Fruit fly (Drosophila melanogaster): ENCODE data around the gene Slbp.

The Slbp gene

dm6 chr3R:29112398-29113150 is 40.5 kb downstream of the Slbp start, which contains the start of the genes alpha-Man-Ib and Pdhb (continued):
- TF ChIP-seq CG15479 (GFP tag; optimal IDR thresholded peaks at IDR 0.05), result no peak
- peak; percentile 66 for TF ChIP-seq H2.0 (GFP tag; IDR thresholded peaks at IDR 0.05)
- TF ChIP-seq Antp (GFP tag; optimal IDR thresholded peaks at IDR 0.05), result peak; percentile 56
- TF ChIP-seq CG17912 (GFP tag; optimal IDR thresholded peaks at IDR 0.05), result peak; percentile 54
- peak; percentile 81 for TF ChIP-seq CG9727 (GFP tag; optimal IDR thresholded peaks at IDR 0.05)
- no peak for TF ChIP-seq NC2α (GFP tag; optimal IDR thresholded peaks at IDR 0.05)
- peak; percentile 95 for TF ChIP-seq sens (GFP tag)
- TF ChIP-seq CG15011 (GFP tag; optimal IDR thresholded peaks at IDR 0.05), result no peak
- peak; percentile 66; the same call in 1 of the 3 replicates for TF ChIP-seq knrl (GFP tag; IDR thresholded peaks at IDR 0.05; ENCODE audit: partially characterized antibody)
- TF ChIP-seq Hsf (GFP tag; optimal IDR thresholded peaks at IDR 0.05), result peak; percentile 61
- no peak for TF ChIP-seq D19A (tag; optimal IDR thresholded peaks at IDR 0.05)
- TF ChIP-seq crol (GFP tag; IDR thresholded peaks at IDR 0.05), result no peak
- peak; percentile 51 for TF ChIP-seq Dref (GFP tag; IDR thresholded peaks at IDR 0.05)
- TF ChIP-seq CG1024 (GFP tag; IDR thresholded peaks at IDR 0.05), result peak; percentile 48; the same call in 1 of the 2 replicates
- no peak for TF ChIP-seq h (optimal IDR thresholded peaks at IDR 0.05)
- TF ChIP-seq ara (GFP tag; IDR thresholded peaks at IDR 0.05), result no peak
- peak; percentile 52 for TF ChIP-seq CG4820 (GFP tag; optimal IDR thresholded peaks at IDR 0.05)
- peak; percentile 89 for TF ChIP-seq CG13775 (GFP tag; optimal IDR thresholded peaks at IDR 0.05)
- TF ChIP-seq yki (optimal IDR thresholded peaks at IDR 0.05), result no peak
- TF ChIP-seq CG31365 (tag; optimal IDR thresholded peaks at IDR 0.05), result no peak
- TF ChIP-seq YL-1 (GFP tag; optimal IDR thresholded peaks at IDR 0.05), result peak; percentile 67
- TF ChIP-seq CG9437 (GFP tag; optimal IDR thresholded peaks at IDR 0.05), result peak; percentile 80
- no peak for TF ChIP-seq CG12769 (tag; optimal IDR thresholded peaks at IDR 0.05)
- TF ChIP-seq CG6765 (GFP tag; optimal IDR thresholded peaks at IDR 0.05), result peak; percentile 24
- TF ChIP-seq Drgx (GFP tag; IDR thresholded peaks at IDR 0.05), result peak; percentile 45; the same call in 1 of the 2 replicates
- TF ChIP-seq hbn (GFP tag; IDR thresholded peaks at IDR 0.05; ENCODE audit: partially characterized antibody), result no peak
- peak; percentile 92 for TF ChIP-seq sd (tag; optimal IDR thresholded peaks at IDR 0.05)
- TF ChIP-seq tgo (GFP tag; IDR thresholded peaks at IDR 0.05), result peak; percentile 83
- no peak for TF ChIP-seq toy (GFP tag; IDR thresholded peaks at IDR 0.05)
- no peak for TF ChIP-seq bigmax (GFP tag; optimal IDR thresholded peaks at IDR 0.05)
- TF ChIP-seq CG12659 (GFP tag; optimal IDR thresholded peaks at IDR 0.05), result peak; percentile 92
- no peak for TF ChIP-seq CG7963 (GFP tag; IDR thresholded peaks at IDR 0.05; ENCODE audit: partially characterized antibody)
- TF ChIP-seq gro (GFP tag; optimal IDR thresholded peaks at IDR 0.05), result no peak
- TF ChIP-seq CG33557 (GFP tag; optimal IDR thresholded peaks at IDR 0.05), result peak; percentile 72
- peak; percentile 93 for TF ChIP-seq CG2116 (GFP tag; optimal IDR thresholded peaks at IDR 0.05)
- no peak for TF ChIP-seq ERR (GFP tag; optimal IDR thresholded peaks at IDR 0.05)
- 0 out of 2 replicates have a peak, but pooled peaks have one; percentile 38 for TF ChIP-seq unc-4 (GFP tag; IDR thresholded peaks at IDR 0.05; ENCODE audit: partially characterized antibody)
- peak; percentile 62 for TF ChIP-seq pum (GFP tag; optimal IDR thresholded peaks at IDR 0.05)
- TF ChIP-seq CG16815 (GFP tag; optimal IDR thresholded peaks at IDR 0.05), result peak; percentile 80

- TF ChIP-seq Vsx1 (GFP tag; optimal IDR thresholded peaks at IDR 0.05), result peak; percentile 99
- no peak for TF ChIP-seq sob (GFP tag; IDR thresholded peaks at IDR 0.05)
- TF ChIP-seq CG1602 (GFP tag; optimal IDR thresholded peaks at IDR 0.05), result no peak
- no peak for TF ChIP-seq CG2875 (GFP tag; optimal IDR thresholded peaks at IDR 0.05)
- TF ChIP-seq sens-2 (GFP tag; IDR thresholded peaks at IDR 0.05), result 0 out of 2 replicates have a peak, but pooled peaks have one; percentile 20
- 0 out of 3 replicates have a peak, but pooled peaks have one; percentile 19 for TF ChIP-seq ci (GFP tag; IDR thresholded peaks at IDR 0.05)
- peak; percentile 97 for TF ChIP-seq grn (GFP tag; optimal IDR thresholded peaks at IDR 0.05)
- no peak for TF ChIP-seq unc-4 (GFP tag; IDR thresholded peaks at IDR 0.05; ENCODE audit: partially characterized antibody)
- no peak for TF ChIP-seq jumu (GFP tag; optimal IDR thresholded peaks at IDR 0.05)
- TF ChIP-seq sug (tag; optimal IDR thresholded peaks at IDR 0.05), result peak; percentile 99
- peak; percentile 88 for TF ChIP-seq gro (GFP tag; optimal IDR thresholded peaks at IDR 0.05)
- TF ChIP-seq lmd (GFP tag; IDR thresholded peaks at IDR 0.05), result no peak
- TF ChIP-seq CG17328 (GFP tag; IDR thresholded peaks at IDR 0.05), result no peak
- TF ChIP-seq CG11695 (GFP tag; IDR thresholded peaks at IDR 0.05), result no peak
- TF ChIP-seq CG9932 (GFP tag; IDR thresholded peaks at IDR 0.05), result no peak
- TF ChIP-seq sr (GFP tag; IDR thresholded peaks at IDR 0.05), result no peak
These were observed 41.3 kb downstream of the Slbp start for dm6 chr3R:29111795-29112194.

Measured in whole organism, embryonic.